Fruit fly (Drosophila melanogaster) whole organism, embryonic: ENCODE measurements around the gene Rchy1.
A peak's percentile ranks its signal among the peaks of the same experiment; 100 is the strongest.

Source experiments
- Adf1 ChIP-seq: fragments of 200-800 bp; sonication (Bioruptor generic); IDR thresholded peaks from 2 replicates; pipeline ENCODE4 v1.3.6; 2022; ENCODE audit warnings: missing biosample characterization, missing genetic modification characterization
- Awh ChIP-seq: fragments of 200-800 bp; sonication (Bioruptor generic); IDR thresholded peaks from 2 replicates; pipeline ENCODE4, ENCODE4 v1.3.6; 2022; ENCODE audit warnings: missing biosample characterization, missing genetic modification characterization
- C15 ChIP-seq: fragments of 200-800 bp; sonication (Bioruptor generic); IDR thresholded peaks from 3 replicates; pipeline ENCODE4 v1.3.6; 2022; ENCODE audit warnings: missing biosample characterization, missing genetic modification characterization
- CG10366 ChIP-seq: fragments of 200-800 bp; sonication (Bioruptor generic); IDR thresholded peaks from 2 replicates; pipeline ENCODE4 v1.3.6; 2022; ENCODE audit warnings: missing biosample characterization, missing genetic modification characterization
- CG10654 ChIP-seq: fragments of 200-800 bp; sonication (Bioruptor generic); optimal IDR thresholded peaks from 2 replicates; lab custom pipeline; 2016; ENCODE audit warnings: missing biosample characterization, missing genetic modification characterization
- CG12155 ChIP-seq: fragments of 200-800 bp; sonication (Bioruptor generic); optimal IDR thresholded peaks from 3 replicates; lab custom pipeline; 2016; ENCODE audit warnings: missing biosample characterization, missing genetic modification characterization
- CG12219 ChIP-seq: fragments of 200-800 bp; sonication (Bioruptor generic); optimal IDR thresholded peaks from 3 replicates; lab custom pipeline; 2018; ENCODE audit warnings: missing biosample characterization, mild to moderate bottlenecking, missing genetic modification characterization
- CG12942 ChIP-seq: fragments of 200-800 bp; sonication (Bioruptor generic); optimal IDR thresholded peaks from 3 replicates; lab custom pipeline; 2016; ENCODE audit warnings: missing biosample characterization, missing genetic modification characterization
- CG13287 ChIP-seq: fragments of 200-800 bp; sonication (Bioruptor generic); IDR thresholded peaks from 2 replicates; pipeline ENCODE4 v1.3.6; 2022; ENCODE audit warnings: missing biosample characterization, missing genetic modification characterization; ENCODE audit not compliant: partially characterized antibody
- CG14014 ChIP-seq: fragments of 200-800 bp; sonication (Bioruptor generic); IDR thresholded peaks from 2 replicates; pipeline ENCODE4 v1.3.6; 2022; ENCODE audit warnings: missing biosample characterization, missing genetic modification characterization
- CG15073 ChIP-seq: fragments of 200-800 bp; sonication (Bioruptor generic); optimal IDR thresholded peaks from 2 replicates; lab custom pipeline; 2016; ENCODE audit warnings: missing biosample characterization, missing genetic modification characterization
- CG17359 ChIP-seq: fragments of 200-800 bp; sonication (Bioruptor generic); optimal IDR thresholded peaks from 3 replicates; lab custom pipeline; 2018; ENCODE audit warnings: missing biosample characterization, mild to moderate bottlenecking, missing genetic modification characterization, moderate library complexity
- CG17568 ChIP-seq: fragments of 200-800 bp; sonication (Bioruptor generic); optimal IDR thresholded peaks from 2 replicates; lab custom pipeline; 2018; ENCODE audit warnings: missing biosample characterization, mild to moderate bottlenecking, missing genetic modification characterization, moderate library complexity
- CG17829 ChIP-seq: fragments of 200-800 bp; optimal IDR thresholded peaks from 2 replicates; lab custom pipeline; 2019; ENCODE audit warnings: missing biosample characterization, mild to moderate bottlenecking, missing genetic modification characterization, moderate library complexity
- CG2116 ChIP-seq: fragments of 200-800 bp; sonication (Bioruptor generic); optimal IDR thresholded peaks from 3 replicates; lab custom pipeline; 2018; ENCODE audit warnings: missing biosample characterization, mild to moderate bottlenecking, missing genetic modification characterization
- CG2199 ChIP-seq: fragments of 200-800 bp; sonication (Bioruptor generic); IDR thresholded peaks from 3 replicates; pipeline ENCODE4 v1.3.6; 2022; ENCODE audit warnings: missing biosample characterization, missing genetic modification characterization
- CG34422 ChIP-seq: fragments of 200-800 bp; sonication (Bioruptor generic); IDR thresholded peaks from 3 replicates; pipeline ENCODE4 v1.3.6; 2022; ENCODE audit warnings: missing biosample characterization, missing genetic modification characterization
- CG3995 ChIP-seq: fragments of 200-800 bp; sonication (Bioruptor generic); optimal IDR thresholded peaks from 3 replicates; lab custom pipeline; 2016; ENCODE audit warnings: missing biosample characterization, missing genetic modification characterization
- CG5245 ChIP-seq: fragments of 200-800 bp; sonication (Bioruptor generic); optimal IDR thresholded peaks from 3 replicates; lab custom pipeline; 2016; ENCODE audit warnings: missing biosample characterization, missing genetic modification characterization
- CG7786 ChIP-seq: fragments of 200-800 bp; sonication (Bioruptor generic); optimal IDR thresholded peaks from 2 replicates; lab custom pipeline; 2016; ENCODE audit warnings: missing biosample characterization, missing genetic modification characterization
- CG7963 ChIP-seq: fragments of 200-800 bp; sonication (Bioruptor generic); IDR thresholded peaks from 3 replicates; pipeline ENCODE4 v1.3.6; 2022; ENCODE audit warnings: missing biosample characterization, missing genetic modification characterization; ENCODE audit not compliant: partially characterized antibody
- CG9215 ChIP-seq: fragments of 200-800 bp; sonication (Bioruptor generic); IDR thresholded peaks from 2 replicates; pipeline ENCODE4 v1.3.6; 2022; ENCODE audit warnings: missing biosample characterization, missing genetic modification characterization
- HmgZ ChIP-seq: fragments of 200-800 bp; sonication (Bioruptor generic); optimal IDR thresholded peaks from 2 replicates; lab custom pipeline; 2018; ENCODE audit warnings: missing biosample characterization, mild to moderate bottlenecking, missing genetic modification characterization
- Hsf ChIP-seq: fragments of 200-800 bp; sonication (Bioruptor generic); optimal IDR thresholded peaks from 3 replicates; lab custom pipeline; 2016; ENCODE audit warnings: missing biosample characterization, missing genetic modification characterization
- Jarid2 ChIP-seq: fragments of 200-800 bp; sonication (Bioruptor generic); optimal IDR thresholded peaks from 3 replicates; lab custom pipeline; 2017; ENCODE audit warnings: mild to moderate bottlenecking, missing biosample characterization, missing genetic modification reagents, missing genetic modification characterization
- Kr ChIP-seq: fragments of 200-800 bp; sonication (Bioruptor generic); optimal IDR thresholded peaks from 2 replicates; lab custom pipeline; 2017; ENCODE audit warnings: missing biosample characterization, mild to moderate bottlenecking, missing genetic modification characterization
- Lhr ChIP-seq: fragments of 200-800 bp; sonication (Bioruptor generic); optimal IDR thresholded peaks from 3 replicates; lab custom pipeline; 2017; ENCODE audit warnings: mild to moderate bottlenecking, missing biosample characterization, missing genetic modification reagents, missing genetic modification characterization
- Pdp1 ChIP-seq, 2 experiments: fragments of 200-800 bp; sonication (Bioruptor generic); optimal IDR thresholded peaks; 3 replicates each; lab custom pipeline; 2016; ENCODE audit warnings: missing biosample characterization in 2 of 2, missing genetic modification characterization in 2 of 2, mild to moderate bottlenecking in 1 of 2, moderate library complexity in 1 of 2
- Sin3A ChIP-seq: fragments of >200 bp; optimal IDR thresholded peaks from 2 replicates; lab custom pipeline; 2018
- Xbp1 ChIP-seq: fragments of 200-800 bp; sonication (Bioruptor generic); optimal IDR thresholded peaks from 3 replicates; lab custom pipeline; 2016; ENCODE audit warnings: missing biosample characterization, mild to moderate bottlenecking, missing genetic modification characterization
- bcd ChIP-seq: fragments of 200-800 bp; sonication (Bioruptor generic); optimal IDR thresholded peaks from 2 replicates; lab custom pipeline; 2017; ENCODE audit warnings: missing biosample characterization, mild to moderate bottlenecking, missing genetic modification characterization
- cad ChIP-seq: fragments of >200 bp; optimal IDR thresholded peaks from 2 replicates; lab custom pipeline; 2017; ENCODE audit warnings: missing biosample characterization, missing genetic modification characterization
- cwo ChIP-seq: fragments of 200-800 bp; sonication (Bioruptor generic); optimal IDR thresholded peaks from 3 replicates; lab custom pipeline; 2017; ENCODE audit warnings: missing biosample characterization, missing genetic modification characterization, mild to moderate bottlenecking, moderate library complexity, missing genetic modification reagents
- danr ChIP-seq: fragments of 200-800 bp; sonication (Bioruptor generic); IDR thresholded peaks from 2 replicates; pipeline ENCODE4 v1.3.6; 2022; ENCODE audit warnings: missing biosample characterization, missing genetic modification characterization
- dimm ChIP-seq: fragments of 200-800 bp; sonication (Bioruptor generic); IDR thresholded peaks from 2 replicates; pipeline ENCODE4 v1.3.6; 2022; ENCODE audit warnings: missing biosample characterization, missing genetic modification characterization
- gsb ChIP-seq: fragments of 200-800 bp; sonication (Bioruptor generic); IDR thresholded peaks from 2 replicates; pipeline ENCODE4 v1.3.6; 2022; ENCODE audit warnings: missing biosample characterization, missing genetic modification characterization
- her ChIP-seq: fragments of 200-800 bp; sonication (Bioruptor generic); optimal IDR thresholded peaks from 2 replicates; lab custom pipeline; 2016; ENCODE audit warnings: missing biosample characterization, missing genetic modification characterization
- nerfin-2 ChIP-seq: fragments of 200-800 bp; sonication (Bioruptor generic); IDR thresholded peaks from 2 replicates; pipeline ENCODE4 v1.3.6; 2022; ENCODE audit warnings: missing biosample characterization, missing genetic modification characterization; ENCODE audit not compliant: partially characterized antibody
- nmo ChIP-seq: fragments of 200-800 bp; sonication (Bioruptor generic); optimal IDR thresholded peaks from 2 replicates; lab custom pipeline; 2018; ENCODE audit warnings: missing biosample characterization, mild to moderate bottlenecking, missing genetic modification characterization, moderate library complexity
- onecut ChIP-seq: fragments of 200-800 bp; sonication (Bioruptor generic); IDR thresholded peaks from 2 replicates; pipeline ENCODE4 v1.3.6; 2022; ENCODE audit warnings: missing biosample characterization, missing genetic modification characterization
- pho ChIP-seq: fragments of 200-800 bp; sonication (Bioruptor generic); optimal IDR thresholded peaks from 2 replicates; lab custom pipeline; 2016; ENCODE audit warnings: missing biosample characterization, missing genetic modification characterization
- pnt ChIP-seq: fragments of 200-800 bp; sonication (Bioruptor generic); optimal IDR thresholded peaks from 3 replicates; lab custom pipeline; 2016; ENCODE audit warnings: missing biosample characterization, missing genetic modification characterization
- salm ChIP-seq: fragments of 200-800 bp; sonication (Bioruptor generic); optimal IDR thresholded peaks from 2 replicates; lab custom pipeline; 2018; ENCODE audit warnings: missing biosample characterization, mild to moderate bottlenecking, missing genetic modification characterization
- scrt ChIP-seq: fragments of 200-800 bp; sonication (Bioruptor generic); optimal IDR thresholded peaks from 2 replicates; lab custom pipeline; 2018; ENCODE audit warnings: missing biosample characterization, mild to moderate bottlenecking, missing genetic modification characterization, moderate library complexity
- sima ChIP-seq: fragments of 200-800 bp; sonication (Bioruptor generic); optimal IDR thresholded peaks from 2 replicates; lab custom pipeline; 2016; ENCODE audit warnings: missing biosample characterization, missing genetic modification characterization
- stc ChIP-seq: fragments of 200-800 bp; sonication (Bioruptor generic); IDR thresholded peaks from 2 replicates; pipeline ENCODE4 v1.3.6; 2022; ENCODE audit warnings: missing biosample characterization, missing genetic modification characterization
- tap ChIP-seq: fragments of 200-800 bp; optimal IDR thresholded peaks from 3 replicates; lab custom pipeline; 2019; ENCODE audit warnings: missing biosample characterization, mild to moderate bottlenecking, missing genetic modification characterization, moderate library complexity
- tio ChIP-seq: fragments of 200-800 bp; sonication (Bioruptor generic); optimal IDR thresholded peaks from 2 replicates; lab custom pipeline; 2017; ENCODE audit warnings: missing biosample characterization, missing genetic modification characterization, inconsistent platforms
- unpg ChIP-seq: fragments of 200-800 bp; sonication (Bioruptor generic); optimal IDR thresholded peaks from 3 replicates; lab custom pipeline; 2018; ENCODE audit warnings: missing biosample characterization, mild to moderate bottlenecking, missing genetic modification characterization, moderate library complexity
- vfl ChIP-seq: fragments of 200-800 bp; sonication (Bioruptor generic); optimal IDR thresholded peaks from 2 replicates; lab custom pipeline; 2016; ENCODE audit warnings: missing biosample characterization, missing genetic modification characterization
- yki ChIP-seq: fragments of >200 bp; optimal IDR thresholded peaks from 3 replicates; lab custom pipeline; 2018

The Rchy1 gene

DNA sequence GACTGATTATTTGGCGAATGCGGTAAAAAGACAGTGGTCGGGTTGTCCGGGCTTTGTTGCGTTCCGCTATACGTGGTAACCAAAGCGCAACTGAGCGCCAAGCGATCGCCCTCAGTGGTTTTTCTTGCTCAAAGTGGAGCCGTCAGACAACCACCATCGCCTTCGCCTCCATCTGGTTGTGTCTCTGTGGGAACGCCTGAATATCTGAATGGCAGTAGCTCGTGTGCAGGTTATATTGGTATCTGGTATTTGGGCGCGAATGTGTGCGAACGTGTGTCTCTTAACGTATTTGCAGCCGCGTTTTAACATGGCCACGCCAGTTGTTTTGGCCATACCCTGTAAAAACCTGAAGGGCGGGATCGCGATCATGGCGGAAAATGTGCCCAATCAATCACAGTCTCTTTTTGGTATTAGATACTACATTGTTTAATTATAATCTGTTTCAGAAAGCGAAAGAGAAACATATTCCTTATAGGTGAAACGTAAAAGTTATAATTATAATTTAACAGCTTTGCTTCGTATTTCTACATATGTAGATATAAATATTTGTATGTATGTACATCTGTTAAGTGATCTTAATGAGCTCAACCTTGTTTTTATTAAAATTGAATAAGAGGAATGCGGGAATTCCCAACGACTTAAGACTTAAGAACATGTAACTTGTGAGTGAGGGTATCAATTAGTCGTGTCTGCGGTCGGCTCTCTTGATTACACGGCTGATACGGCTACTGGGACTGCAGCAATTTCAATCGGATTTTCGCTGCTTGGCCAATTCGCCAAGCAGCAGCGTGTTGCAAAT, 6.7 kb upstream of the Rchy1 start (continued):
- TF ChIP-seq tap (tag; lab: Kevin White, UChicago) (no peak), CG14014 (GFP tag; lab: Robert Waterston, UW) (peak; percentile 22; the same call in 1 of the 2 replicates), CG10366 (GFP tag; lab: Robert Waterston, UW) (no peak), sima (GFP tag; lab: Kevin White, UChicago) (no peak), CG34422 (peak; percentile 42; the same call in 1 of the 3 replicates), CG17829 (peak; percentile 6), CG13287 (GFP tag; lab: Robert Waterston, UW) (peak; percentile 38; the same call in 1 of the 2 replicates), CG17359 (peak; percentile 1), CG12155 (no peak), onecut (GFP tag; lab: Robert Waterston, UW) (no peak), vfl (GFP tag; lab: Kevin White, UChicago) (no peak), CG7786 (no peak), CG2116 (GFP tag; lab: Kevin White, UChicago) (no peak), Sin3A (lab: Kevin White, UChicago) (no peak), tio (GFP tag; lab: Kevin White, UChicago) (peak; percentile 18), pnt (no peak), yki (lab: Kevin White, UChicago) (no peak), CG17568 (GFP tag; lab: Kevin White, UChicago) (no peak), Xbp1 (no peak), unpg (peak; percentile 5), Pdp1 (GFP tag; optimal IDR thresholded peaks at IDR 0.05; lab: Kevin White, UChicago) (no peak), CG7963 (GFP tag; lab: Robert Waterston, UW) (no peak), CG5245 (no peak), Kr (GFP tag; lab: Kevin White, UChicago) (no peak), Lhr (GFP tag; lab: Kevin White, UChicago) (no peak), Adf1 (GFP tag; lab: Robert Waterston, UW) (no peak), gsb (GFP tag; lab: Robert Waterston, UW) (no peak), stc (GFP tag; lab: Robert Waterston, UW) (no peak), cwo (GFP tag; lab: Kevin White, UChicago) (peak; percentile 4), dimm (no peak), CG12942 (GFP tag; lab: Kevin White, UChicago) (no peak), nmo (no peak), her (GFP tag; lab: Kevin White, UChicago) (no peak), HmgZ (no peak), Hsf (no peak), scrt (GFP tag; lab: Kevin White, UChicago) (no peak), nerfin-2 (GFP tag; lab: Robert Waterston, UW) (no peak), CG15073 (no peak), Jarid2 (no peak), Awh (GFP tag; lab: Robert Waterston, UW) (no peak), C15 (no peak), danr (GFP tag; lab: Robert Waterston, UW) (no peak), bcd (peak; percentile 38), salm (tag; lab: Kevin White, UChicago) (no peak), cad (GFP tag; lab: Kevin White, UChicago) (no peak), pho (GFP tag; lab: Kevin White, UChicago) (no peak), CG10654 (GFP tag; lab: Kevin White, UChicago) (no peak), CG3995 (GFP tag; lab: Kevin White, UChicago) (no peak), CG12219 (GFP tag; lab: Kevin White, UChicago) (no peak), CG2199 (GFP tag; lab: Robert Waterston, UW) (peak; percentile 75; the same call in 1 of the 3 replicates), CG9215 (no peak)
